Fruit fly (Drosophila melanogaster): ENCODE measurements around the gene CG4194.

Gene CG4194

DNA sequence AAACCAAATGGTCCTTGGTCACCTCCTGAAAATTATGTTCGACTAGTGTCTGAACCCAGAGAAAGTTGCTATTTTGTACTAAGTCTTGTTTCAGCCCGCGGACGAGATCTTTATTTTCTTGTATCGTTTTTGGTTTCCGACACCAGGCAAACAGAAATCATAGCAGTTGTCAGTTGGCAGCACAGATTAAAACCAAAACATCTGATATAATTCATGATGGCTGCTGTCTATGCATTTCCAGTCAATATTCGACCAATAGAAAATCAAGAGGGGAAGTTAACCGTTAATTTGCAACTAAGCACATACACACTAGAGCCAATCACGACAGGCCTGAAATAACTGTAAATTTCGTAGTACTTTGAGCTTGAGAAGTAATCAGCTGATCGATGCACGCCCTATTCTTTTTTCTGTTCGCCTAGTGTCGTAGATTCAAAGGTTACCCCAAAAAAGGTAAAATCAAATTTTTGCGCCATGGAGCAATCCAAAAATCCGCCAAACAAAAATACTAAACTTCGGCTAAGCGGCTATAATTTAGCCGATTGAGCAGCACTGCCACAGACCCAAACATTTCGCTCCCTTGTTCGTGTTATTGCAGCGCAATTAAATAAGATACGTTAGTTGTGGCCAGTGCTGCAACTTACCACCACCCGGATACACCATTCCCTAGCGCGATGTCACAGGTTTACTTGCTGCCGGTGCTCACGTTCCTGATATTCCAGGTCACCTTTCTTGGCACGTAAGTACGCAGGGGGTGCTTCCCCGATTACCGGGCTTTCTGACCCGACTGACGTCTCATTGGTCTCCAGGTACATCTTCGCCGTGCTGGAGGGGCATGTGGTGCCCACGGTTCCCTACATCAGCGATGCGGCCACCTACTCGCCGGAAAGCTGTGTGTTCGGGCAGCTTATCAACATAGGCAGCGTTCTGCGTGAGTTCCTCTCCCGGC lies 8.3 kb downstream of the CG4194 start, which contains the start of gene CG4025 (continued):
- TF ChIP-seq CG3407 (GFP tag; optimal IDR thresholded peaks at IDR 0.05) (no peak), CG12299 (tag; optimal IDR thresholded peaks at IDR 0.05) (no peak), pzg (GFP tag; optimal IDR thresholded peaks at IDR 0.05) (peak; percentile 34), crol (GFP tag; IDR thresholded peaks at IDR 0.05) (0 out of 2 replicates have a peak, but pooled peaks have one; percentile 19), MBD-R2 (GFP tag; IDR thresholded peaks at IDR 0.05) (0 out of 2 replicates have a peak, but pooled peaks have one; percentile 24), phol (tag; optimal IDR thresholded peaks at IDR 0.05) (no peak), wek (GFP tag; optimal IDR thresholded peaks at IDR 0.05) (peak; percentile 46), CG8765 (GFP tag; IDR thresholded peaks at IDR 0.05) (no peak), MESR4 (GFP tag; optimal IDR thresholded peaks at IDR 0.05) (peak; percentile 51), CG18011 (GFP tag; optimal IDR thresholded peaks at IDR 0.05) (no peak), row (GFP tag; IDR thresholded peaks at IDR 0.05) (peak; percentile 20; the same call in 1 of the 3 replicates), CG9932 (GFP tag; IDR thresholded peaks at IDR 0.05) (no peak), CG34376 (GFP tag; optimal IDR thresholded peaks at IDR 0.05) (peak; percentile 15), gfzf (GFP tag; optimal IDR thresholded peaks at IDR 0.05) (peak; percentile 40)

DNA sequence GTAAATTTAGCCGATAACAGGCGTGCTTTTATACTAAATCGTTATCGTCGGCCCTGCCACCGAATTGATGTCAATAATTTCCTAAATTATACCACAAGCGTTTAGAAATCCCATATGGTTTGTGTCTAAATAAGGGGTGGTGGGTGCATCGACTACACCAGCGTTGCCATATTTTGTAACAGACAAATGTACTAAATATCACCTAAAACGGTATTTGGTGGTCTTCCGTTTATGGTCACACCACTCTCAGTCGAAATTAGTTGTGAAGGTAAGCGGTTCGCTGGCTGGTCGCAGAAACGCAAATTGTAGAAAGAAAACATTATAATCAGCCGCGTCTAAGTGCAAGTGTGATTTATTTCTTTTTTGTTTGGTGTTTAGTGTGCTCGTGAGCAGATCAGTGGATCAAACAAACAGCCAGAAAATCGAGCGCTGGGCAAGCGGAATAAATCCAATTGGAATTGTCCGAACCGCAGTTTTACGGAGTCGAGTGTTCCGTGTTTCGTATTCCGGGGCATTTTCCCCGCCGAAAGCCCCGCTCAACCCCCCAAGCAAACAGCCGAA lies 12.1 kb downstream of the CG4194 start, which contains the start of the genes CG16903 and Unc-76:
Gene CG16903, minus strand, starts transcription at position 39 of the 561 bp plus-strand sequence.
Gene Unc-76, plus strand, starts transcription at position 244 of the 561 bp plus-strand sequence.
- TF ChIP-seq Dp (GFP tag; optimal IDR thresholded peaks at IDR 0.05) (peak; percentile 65), Usf (GFP tag; optimal IDR thresholded peaks at IDR 0.05) (no peak), CG15073 (GFP tag; optimal IDR thresholded peaks at IDR 0.05) (no peak), CG10565 (GFP tag; optimal IDR thresholded peaks at IDR 0.05) (no peak), Max (GFP tag; optimal IDR thresholded peaks at IDR 0.05) (no peak), ash1 (GFP tag; optimal IDR thresholded peaks at IDR 0.05) (no peak), CG1602 (GFP tag; optimal IDR thresholded peaks at IDR 0.05) (no peak), wek (GFP tag; optimal IDR thresholded peaks at IDR 0.05) (peak; percentile 60), CG17361 (GFP tag; IDR thresholded peaks at IDR 0.05) (peak; percentile 31; the same call in 1 of the 3 replicates), dysf (GFP tag; IDR thresholded peaks at IDR 0.05) (no peak), CG7987 (GFP tag; optimal IDR thresholded peaks at IDR 0.05) (peak; percentile 69), ara (GFP tag; IDR thresholded peaks at IDR 0.05) (no peak), CG2712 (tag; optimal IDR thresholded peaks at IDR 0.05) (peak; percentile 72), CG14441 (GFP tag; IDR thresholded peaks at IDR 0.05) (no peak), CG12942 (GFP tag; optimal IDR thresholded peaks at IDR 0.05) (no peak), nmo (GFP tag; optimal IDR thresholded peaks at IDR 0.05) (peak; percentile 70), CG12104 (GFP tag; optimal IDR thresholded peaks at IDR 0.05) (no peak), Kr (GFP tag; optimal IDR thresholded peaks at IDR 0.05) (no peak), Meics (GFP tag; optimal IDR thresholded peaks at IDR 0.05) (peak; percentile 34), CG11723 (GFP tag; optimal IDR thresholded peaks at IDR 0.05) (peak; percentile 39), CG11456 (GFP tag; IDR thresholded peaks at IDR 0.05) (0 out of 3 replicates have a peak, but pooled peaks have one; percentile 20), zen2 (GFP tag; IDR thresholded peaks at IDR 0.05; ENCODE audit: partially characterized antibody) (no peak), Hmr (GFP tag; optimal IDR thresholded peaks at IDR 0.05) (peak; percentile 89), Chrac-16 (GFP tag; optimal IDR thresholded peaks at IDR 0.05) (no peak), crp (GFP tag; optimal IDR thresholded peaks at IDR 0.05) (peak in 1 of 2 experiments; percentile 32), Sry-β (GFP tag; optimal IDR thresholded peaks at IDR 0.05) (no peak), sug (tag; optimal IDR thresholded peaks at IDR 0.05) (peak; percentile 66), slou (GFP tag; optimal IDR thresholded peaks at IDR 0.05) (no peak), CG13775 (GFP tag; optimal IDR thresholded peaks at IDR 0.05) (peak; percentile 52), CG8359 (GFP tag; optimal IDR thresholded peaks at IDR 0.05; ENCODE audit: borderline replicate concordance) (no peak), sc (optimal IDR thresholded peaks at IDR 0.05) (no peak), sc (GFP tag; optimal IDR thresholded peaks at IDR 0.05) (no peak), ap (GFP tag; IDR thresholded peaks at IDR 0.05) (no peak), CG4730 (GFP tag; IDR thresholded peaks at IDR 0.05) (no peak)
